Fruit fly (Drosophila melanogaster) whole organism, pupa: Measurements from ENCODE around the gene dpr16.

Experiments
- CG17806 ChIP-seq: fragments of 200-800 bp; sonication (Bioruptor generic); optimal IDR thresholded peaks from 2 replicates; lab custom pipeline; 2018; ENCODE audit warnings: missing biosample characterization, mild to moderate bottlenecking, missing genetic modification characterization, moderate library complexity
- Ets98B ChIP-seq: fragments of 200-800 bp; sonication (Bioruptor generic); IDR thresholded peaks from 2 replicates; pipeline ENCODE4 v1.3.6; 2022; ENCODE audit warnings: missing biosample characterization, missing genetic modification characterization
- gl ChIP-seq: fragments of 200-800 bp; sonication (Bioruptor generic); optimal IDR thresholded peaks from 2 replicates; lab custom pipeline; 2018; ENCODE audit warnings: missing biosample characterization, mild to moderate bottlenecking, missing genetic modification characterization

DNA sequence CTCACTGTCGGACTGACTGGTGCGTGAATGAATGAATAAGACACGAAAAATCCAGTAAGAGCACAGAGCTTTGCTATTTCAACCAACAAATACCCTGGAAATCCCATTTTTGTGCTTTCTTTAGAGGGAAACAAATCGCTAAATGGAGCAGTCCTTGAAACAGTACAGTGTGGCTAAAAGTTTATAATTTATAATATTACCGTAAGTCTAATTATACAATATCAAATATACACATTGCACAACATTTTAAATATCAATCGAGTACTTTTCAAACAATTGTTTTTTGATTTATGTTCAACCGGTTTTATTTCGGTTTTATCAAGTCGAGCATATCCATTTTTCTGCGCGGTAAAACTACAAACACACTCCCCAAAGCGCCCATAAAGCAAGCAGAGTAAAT, 42.6 kb downstream of the dpr16 start:
- no peak for TF ChIP-seq gl (tag; lab: Kevin White, UChicago)
- no peak for TF ChIP-seq Ets98B (GFP tag; lab: Robert Waterston, UW)
- no peak for TF ChIP-seq CG17806 (tag; lab: Kevin White, UChicago)
